Fruit fly (Drosophila melanogaster): Measurements from ENCODE around the gene CCT2.

CCT2 gene

DNA sequence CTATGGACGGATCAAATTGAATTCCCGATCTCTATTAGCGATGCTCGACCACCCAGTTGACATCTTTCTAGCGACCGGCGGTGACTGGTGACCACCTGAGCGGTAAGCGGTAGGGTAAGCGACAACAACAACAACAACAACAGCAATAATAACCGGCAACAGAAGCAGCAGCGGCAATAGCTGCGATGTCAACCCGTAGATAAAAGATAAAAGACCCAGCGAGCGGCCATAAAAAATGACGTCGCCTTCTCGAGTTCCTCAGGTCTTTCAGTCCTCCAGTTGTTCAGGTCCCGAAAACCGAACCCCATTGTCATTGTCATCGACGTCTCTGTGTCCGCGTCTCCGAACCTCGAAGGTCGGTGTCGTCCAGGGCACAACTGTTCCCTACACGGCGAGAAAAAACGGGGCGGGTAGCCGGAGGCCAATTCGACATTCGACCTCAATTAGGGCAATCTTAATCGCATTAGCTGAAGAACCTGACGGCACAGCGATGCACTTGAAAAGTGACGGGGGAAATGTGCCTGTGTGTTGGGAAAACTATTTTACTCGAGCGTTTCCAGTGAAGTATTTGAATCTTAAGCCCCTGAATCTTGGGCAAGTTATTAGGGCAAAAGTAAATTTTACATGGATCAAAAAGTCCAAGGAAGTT is 43.4 kb downstream of the CCT2 start:
- no peak for TF ChIP-seq Abd-B (GFP tag; optimal IDR thresholded peaks at IDR 0.05)
- no peak for TF ChIP-seq CG6683 (GFP tag; optimal IDR thresholded peaks at IDR 0.05)
- peak; percentile 95 for TF ChIP-seq CG4360 (GFP tag; IDR thresholded peaks at IDR 0.05)
- TF ChIP-seq Hr39 (optimal IDR thresholded peaks at IDR 0.05) = no peak
- peak in 1 of 2 experiments; percentile 86 for TF ChIP-seq tll (GFP tag; optimal IDR thresholded peaks at IDR 0.05)
- no peak for TF ChIP-seq jing (GFP tag; optimal IDR thresholded peaks at IDR 0.05)
- no peak for TF ChIP-seq CG6689 (GFP tag; IDR thresholded peaks at IDR 0.05)
- TF ChIP-seq CG10366 (GFP tag; IDR thresholded peaks at IDR 0.05) = no peak
- TF ChIP-seq tx (GFP tag; optimal IDR thresholded peaks at IDR 0.05) = no peak
- no peak for TF ChIP-seq Xbp1 (GFP tag; optimal IDR thresholded peaks at IDR 0.05)
- no peak for TF ChIP-seq CG2202 (tag; optimal IDR thresholded peaks at IDR 0.05)
- no peak for TF ChIP-seq dysf (GFP tag; IDR thresholded peaks at IDR 0.05)
- TF ChIP-seq insv (GFP tag; optimal IDR thresholded peaks at IDR 0.05) = peak in 1 of 2 experiments; percentile 14
- TF ChIP-seq CHES-1-like (GFP tag; optimal IDR thresholded peaks at IDR 0.05) = no peak
- no peak for TF ChIP-seq eyg (GFP tag; optimal IDR thresholded peaks at IDR 0.05)
- peak; percentile 29 for TF ChIP-seq pros (GFP tag; optimal IDR thresholded peaks at IDR 0.05)
- TF ChIP-seq toy (GFP tag; IDR thresholded peaks at IDR 0.05) = no peak
- no peak for TF ChIP-seq br (optimal IDR thresholded peaks at IDR 0.05)
- peak; percentile 77 for TF ChIP-seq odd (GFP tag; optimal IDR thresholded peaks at IDR 0.05)
- no peak for TF ChIP-seq CG11723 (GFP tag; optimal IDR thresholded peaks at IDR 0.05)
- no peak for TF ChIP-seq Oaz (GFP tag; IDR thresholded peaks at IDR 0.05)
- TF ChIP-seq Atf3 (GFP tag; optimal IDR thresholded peaks at IDR 0.05) = no peak
- TF ChIP-seq Hr78 (GFP tag; optimal IDR thresholded peaks at IDR 0.05) = no peak
- no peak for TF ChIP-seq CG42726 (GFP tag; IDR thresholded peaks at IDR 0.05; ENCODE audit: partially characterized antibody)
- no peak for TF ChIP-seq Oli (tag; optimal IDR thresholded peaks at IDR 0.05)
- peak; percentile 94 for TF ChIP-seq zf30C (GFP tag; optimal IDR thresholded peaks at IDR 0.05)
- no peak for TF ChIP-seq CG32767 (GFP tag; IDR thresholded peaks at IDR 0.05)
- no peak for TF ChIP-seq CG1024 (GFP tag; IDR thresholded peaks at IDR 0.05)
- peak; percentile 20 for TF ChIP-seq CG13894 (tag; optimal IDR thresholded peaks at IDR 0.05)
- TF ChIP-seq twi (tag; optimal IDR thresholded peaks at IDR 0.05) = no peak
- TF ChIP-seq CG7372 (GFP tag; IDR thresholded peaks at IDR 0.05) = no peak
- TF ChIP-seq scrt (GFP tag; optimal IDR thresholded peaks at IDR 0.05) = no peak
- TF ChIP-seq CG2712 (tag; optimal IDR thresholded peaks at IDR 0.05) = no peak
- TF ChIP-seq Kr (GFP tag; optimal IDR thresholded peaks at IDR 0.05) = no peak
- peak; percentile 2 for TF ChIP-seq Deaf1 (tag; optimal IDR thresholded peaks at IDR 0.05)
- no peak for TF ChIP-seq CG12219 (GFP tag; optimal IDR thresholded peaks at IDR 0.05)
- TF ChIP-seq zen (tag; optimal IDR thresholded peaks at IDR 0.05) = peak; percentile 85
- TF ChIP-seq CG7928 (GFP tag; optimal IDR thresholded peaks at IDR 0.05) = no peak
- no peak for TF ChIP-seq CG15073 (GFP tag; optimal IDR thresholded peaks at IDR 0.05)
- peak; percentile 5 for TF ChIP-seq CG10543 (GFP tag; optimal IDR thresholded peaks at IDR 0.05)
- TF ChIP-seq CG6791 (GFP tag; IDR thresholded peaks at IDR 0.05; ENCODE audit: partially characterized antibody) = peak; percentile 13; the same call in 1 of the 3 replicates
- no peak for TF ChIP-seq sc (optimal IDR thresholded peaks at IDR 0.05)
- TF ChIP-seq sc (GFP tag; optimal IDR thresholded peaks at IDR 0.05) = no peak
- TF ChIP-seq cad (GFP tag; optimal IDR thresholded peaks at IDR 0.05) = peak; percentile 84
- no peak for TF ChIP-seq CG3163 (GFP tag; optimal IDR thresholded peaks at IDR 0.05)
- TF ChIP-seq prd (optimal IDR thresholded peaks at IDR 0.05) = no peak
- no peak for TF ChIP-seq prd (GFP tag; IDR thresholded peaks at IDR 0.05)
- TF ChIP-seq az2 (GFP tag; optimal IDR thresholded peaks at IDR 0.05) = no peak
- TF ChIP-seq CG6254 (GFP tag; optimal IDR thresholded peaks at IDR 0.05) = no peak
- no peak for TF ChIP-seq CG12744 (GFP tag; optimal IDR thresholded peaks at IDR 0.05)
- TF ChIP-seq CG11398 (GFP tag; optimal IDR thresholded peaks at IDR 0.05) = no peak
